Fruit fly (Drosophila melanogaster): ENCODE measurements around the gene Cpr72Ec.

dm6 chr3L:16349686-16350085, 17.5 kb downstream of the Cpr72Ec start:
- TF ChIP-seq insv (optimal IDR thresholded peaks at IDR 0.05) (no peak), psq (optimal IDR thresholded peaks at IDR 0.05) (no peak), Sin3A (optimal IDR thresholded peaks at IDR 0.05) (no peak), h (optimal IDR thresholded peaks at IDR 0.05) (no peak), ttk (optimal IDR thresholded peaks at IDR 0.05) (no peak)
